Fruit fly (Drosophila melanogaster) whole organism, wandering third instar larva: ENCODE results near the gene Mayo.

Experiments used
- Abd-B ChIP-seq: fragments of >200 bp; optimal IDR thresholded peaks from 2 replicates; lab custom pipeline; 2017; ENCODE audit warnings: missing biosample characterization, missing genetic modification characterization
- CG32264 ChIP-seq: fragments of 200-800 bp; sonication (Bioruptor generic); optimal IDR thresholded peaks from 2 replicates; lab custom pipeline; 2016; ENCODE audit warnings: missing biosample characterization, missing genetic modification characterization
- CG9705 ChIP-seq: fragments of 200-800 bp; sonication (Bioruptor generic); optimal IDR thresholded peaks from 2 replicates; lab custom pipeline; 2018; ENCODE audit warnings: missing biosample characterization, mild to moderate bottlenecking, missing genetic modification characterization
- CrebA ChIP-seq: fragments of 200-800 bp; sonication (Bioruptor generic); optimal IDR thresholded peaks from 2 replicates; lab custom pipeline; 2016; ENCODE audit warnings: missing biosample characterization, mild to moderate bottlenecking, missing genetic modification characterization, borderline replicate concordance
- Dfd ChIP-seq: fragments of >200 bp; optimal IDR thresholded peaks from 2 replicates; lab custom pipeline; 2017; ENCODE audit warnings: missing biosample characterization, missing genetic modification characterization
- Dif ChIP-seq: fragments of 200-275, 200-300 bp; sonication (Bioruptor generic); optimal IDR thresholded peaks from 2 replicates; lab custom pipeline; 2018; ENCODE audit warnings: missing biosample characterization, missing genetic modification characterization; ENCODE audit not compliant: partially characterized antibody
- GATAd ChIP-seq: sonication (Bioruptor generic); optimal IDR thresholded peaks from 2 replicates; lab custom pipeline; 2016; ENCODE audit warnings: missing biosample characterization, missing genetic modification characterization
- HLH106 ChIP-seq: fragments of 200-800 bp; optimal IDR thresholded peaks from 3 replicates; lab custom pipeline; 2019; ENCODE audit warnings: missing biosample characterization, mild to moderate bottlenecking, missing genetic modification characterization, moderate library complexity
- Hnf4 ChIP-seq: fragments of 200-800 bp; sonication (Bioruptor generic); optimal IDR thresholded peaks from 2 replicates; lab custom pipeline; 2016; ENCODE audit warnings: missing biosample characterization, mild to moderate bottlenecking, missing genetic modification characterization
- Hr78 ChIP-seq: fragments of >200 bp; optimal IDR thresholded peaks from 2 replicates; lab custom pipeline; 2017; ENCODE audit warnings: missing biosample characterization, missing genetic modification characterization
- Hr83 ChIP-seq: fragments of 200-300 bp; sonication (Bioruptor generic); optimal IDR thresholded peaks from 2 replicates; lab custom pipeline; 2016; ENCODE audit warnings: missing biosample characterization, mild to moderate bottlenecking, missing genetic modification characterization, moderate library complexity; ENCODE audit not compliant: poor library complexity, severe bottlenecking
- Jra ChIP-seq: sonication (Bioruptor generic); optimal IDR thresholded peaks from 2 replicates; lab custom pipeline; 2016; ENCODE audit warnings: missing biosample characterization, missing genetic modification characterization
- Mio ChIP-seq: sonication (Bioruptor generic); optimal IDR thresholded peaks from 2 replicates; lab custom pipeline; 2016; ENCODE audit warnings: missing biosample characterization, missing genetic modification characterization
- Myc ChIP-seq: fragments of >200 bp; optimal IDR thresholded peaks from 2 replicates; lab custom pipeline; 2017
- N ChIP-seq: fragments of >200 bp; optimal IDR thresholded peaks from 2 replicates; lab custom pipeline; 2018; ENCODE audit warnings: missing biosample characterization, missing external identifiers, missing genetic modification characterization
- OdsH ChIP-seq: fragments of 200-800 bp; sonication (Bioruptor generic); optimal IDR thresholded peaks from 2 replicates; lab custom pipeline; 2016; ENCODE audit warnings: missing biosample characterization, mild to moderate bottlenecking, missing genetic modification characterization
- Rel ChIP-seq, 2 experiments: fragments of 200-800 bp; sonication (Bioruptor generic) in 1 of 2; optimal IDR thresholded peaks; 2 replicates in 1 of 2; 3 replicates in 1 of 2; lab custom pipeline; 2016 to 2019; ENCODE audit warnings: mild to moderate bottlenecking in 2 of 2, missing biosample characterization in 2 of 2, missing genetic modification characterization in 2 of 2, moderate library complexity in 1 of 2
- Sp1 ChIP-seq: fragments of 200-800 bp; sonication (Bioruptor generic); optimal IDR thresholded peaks from 3 replicates; lab custom pipeline; 2019; ENCODE audit warnings: missing biosample characterization, mild to moderate bottlenecking, missing genetic modification characterization, moderate library complexity
- Vsx2 ChIP-seq: fragments of 200-300, 225-300 bp; sonication (Bioruptor generic); optimal IDR thresholded peaks from 2 replicates; lab custom pipeline; 2018; ENCODE audit warnings: missing biosample characterization, missing genetic modification characterization; ENCODE audit not compliant: partially characterized antibody
- br ChIP-seq: fragments of 200-800 bp; sonication (Bioruptor generic); optimal IDR thresholded peaks from 2 replicates; lab custom pipeline; 2016; ENCODE audit warnings: missing biosample characterization, missing genetic modification characterization
- brk ChIP-seq: fragments of 200-800 bp; sonication (Bioruptor generic); optimal IDR thresholded peaks from 2 replicates; lab custom pipeline; 2016; ENCODE audit warnings: missing biosample characterization, mild to moderate bottlenecking, missing genetic modification characterization
- dl ChIP-seq, 2 experiments: fragments of 175-275, 200-275 bp in 1 of 2; fragments of 200-275 bp in 1 of 2; sonication (Bioruptor generic); optimal IDR thresholded peaks; lab custom pipeline; 2018; ENCODE audit warnings: mild to moderate bottlenecking in 2 of 2, missing biosample characterization in 2 of 2, missing genetic modification characterization in 2 of 2, moderate library complexity in 2 of 2; ENCODE audit not compliant: partially characterized antibody in 2 of 2, insufficient read depth in 1 of 2
- dmrt93B ChIP-seq: fragments of 200-800 bp; sonication (Bioruptor generic); optimal IDR thresholded peaks from 2 replicates; lab custom pipeline; 2018; ENCODE audit warnings: missing biosample characterization, mild to moderate bottlenecking, missing genetic modification characterization
- dsf ChIP-seq: sonication (Bioruptor generic); optimal IDR thresholded peaks from 2 replicates; lab custom pipeline; 2016; ENCODE audit warnings: missing biosample characterization, missing genetic modification characterization, borderline replicate concordance
- ey ChIP-seq: fragments of 200-800 bp; sonication (Bioruptor generic); optimal IDR thresholded peaks from 2 replicates; lab custom pipeline; 2016; ENCODE audit warnings: missing biosample characterization, missing genetic modification characterization
- foxo ChIP-seq, 2 experiments: fragments of 200-800 bp; sonication (Bioruptor generic); optimal IDR thresholded peaks; 2 replicates in 1 of 2; 3 replicates in 1 of 2; lab custom pipeline; 2016 to 2017; ENCODE audit warnings: missing biosample characterization in 2 of 2, missing genetic modification characterization in 2 of 2
- fru ChIP-seq: fragments of 200-800 bp; sonication (Bioruptor generic); optimal IDR thresholded peaks from 3 replicates; lab custom pipeline; 2016; ENCODE audit warnings: missing biosample characterization, mild to moderate bottlenecking, missing genetic modification characterization
- h ChIP-seq: fragments of 200-800 bp; sonication (Bioruptor generic); optimal IDR thresholded peaks from 3 replicates; lab custom pipeline; 2016; ENCODE audit warnings: missing biosample characterization, mild to moderate bottlenecking, missing genetic modification characterization
- jim ChIP-seq: fragments of 175-275, 200-325 bp; sonication (Bioruptor generic); optimal IDR thresholded peaks from 2 replicates; lab custom pipeline; 2016; ENCODE audit warnings: missing biosample characterization, mild to moderate bottlenecking, missing genetic modification characterization
- lola ChIP-seq: fragments of >200 bp; optimal IDR thresholded peaks from 2 replicates; lab custom pipeline; 2017; ENCODE audit warnings: missing biosample characterization, missing genetic modification characterization
- pan ChIP-seq: fragments of >200 bp; optimal IDR thresholded peaks from 2 replicates; lab custom pipeline; 2017
- psq ChIP-seq: fragments of 200-800 bp; sonication (Bioruptor generic); optimal IDR thresholded peaks from 3 replicates; lab custom pipeline; 2017; ENCODE audit warnings: missing biosample characterization, mild to moderate bottlenecking, missing genetic modification characterization, moderate library complexity
- rgr ChIP-seq: fragments of 200-800 bp; sonication (Bioruptor generic); optimal IDR thresholded peaks from 3 replicates; lab custom pipeline; 2016; ENCODE audit warnings: missing biosample characterization, mild to moderate bottlenecking, missing genetic modification characterization
- sage ChIP-seq: fragments of 200-800 bp; sonication (Bioruptor generic); optimal IDR thresholded peaks from 2 replicates; lab custom pipeline; 2016; ENCODE audit warnings: missing biosample characterization, mild to moderate bottlenecking, missing genetic modification characterization
- sv ChIP-seq: fragments of 200-800 bp; sonication (Bioruptor generic); optimal IDR thresholded peaks from 3 replicates; lab custom pipeline; 2016; ENCODE audit warnings: missing biosample characterization, missing genetic modification characterization
- tai ChIP-seq: sonication (Bioruptor generic); optimal IDR thresholded peaks from 2 replicates; lab custom pipeline; 2016; ENCODE audit warnings: missing biosample characterization, missing genetic modification characterization
- usp ChIP-seq: fragments of >200 bp; optimal IDR thresholded peaks from 2 replicates; lab custom pipeline; 2017; ENCODE audit warnings: missing biosample characterization, missing genetic modification characterization
- woc ChIP-seq: sonication (Bioruptor generic); optimal IDR thresholded peaks from 2 replicates; lab custom pipeline; 2016; ENCODE audit warnings: missing biosample characterization, mild to moderate bottlenecking, missing genetic modification characterization

The Mayo gene

dm6 chr3R:31062344-31062964 is 46.5 kb downstream of the Mayo start (continued):
- TF ChIP-seq brk (GFP tag; lab: Kevin White, UChicago) (peak; percentile 9), fru (GFP tag; lab: Kevin White, UChicago) (peak; percentile 23)
- TF ChIP-seq, all 38 proteins: peak for 14

dm6 chr3R:31060708-31061625 is 48.0 kb downstream of the Mayo start, which contains the start of gene dco:
Gene dco, minus strand, starts transcription at chr3R:31061210.
- TF ChIP-seq ey (GFP tag; lab: Kevin White, UChicago) = peak; percentile 51
- peak; percentile 93 for TF ChIP-seq Myc
- peak; percentile 94 for TF ChIP-seq Hr83 (GFP tag; lab: Kevin White, UChicago)
- TF ChIP-seq Vsx2 (GFP tag; lab: Kevin White, UChicago) = no peak
- TF ChIP-seq rgr = peak; percentile 99
- peak; percentile 53 for TF ChIP-seq woc
- no peak for TF ChIP-seq usp (GFP tag; lab: Kevin White, UChicago)
- TF ChIP-seq Mio (GFP tag; lab: Kevin White, UChicago) = no peak
- no peak for TF ChIP-seq Dif (GFP tag; lab: Kevin White, UChicago)
- peak; percentile 7 for TF ChIP-seq OdsH
- peak; percentile 1 for TF ChIP-seq Sp1
- TF ChIP-seq h (GFP tag; lab: Kevin White, UChicago) = peak; percentile 76
- TF ChIP-seq psq = peak; percentile 20
- peak; percentile 61 for TF ChIP-seq N (GFP tag; lab: Kevin White, UChicago)
- peak in 1 of 2 experiments; percentile 80 for TF ChIP-seq foxo (GFP tag; optimal IDR thresholded peaks at IDR 0.05; lab: Kevin White, UChicago)
- TF ChIP-seq Abd-B (GFP tag; lab: Kevin White, UChicago) = no peak
- no peak for TF ChIP-seq sage (GFP tag; lab: Kevin White, UChicago)
- TF ChIP-seq dmrt93B = peak; percentile 75
- TF ChIP-seq CrebA (GFP tag; lab: Kevin White, UChicago) = no peak
- TF ChIP-seq jim (GFP tag; lab: Kevin White, UChicago) = peak; percentile 19
- peak; percentile 41 for TF ChIP-seq fru (GFP tag; lab: Kevin White, UChicago)
- peak; percentile 48 for TF ChIP-seq CG9705
- TF ChIP-seq Dfd (GFP tag; lab: Kevin White, UChicago) = no peak
- peak; percentile 73 for TF ChIP-seq HLH106
- no peak for TF ChIP-seq pan (lab: Kevin White, UChicago)
- TF ChIP-seq Jra (GFP tag; lab: Kevin White, UChicago) = peak; percentile 20
- TF ChIP-seq tai = peak; percentile 75
- TF ChIP-seq Rel (GFP tag; optimal IDR thresholded peaks at IDR 0.05; lab: Kevin White, UChicago) = no peak
- TF ChIP-seq Rel (tag; optimal IDR thresholded peaks at IDR 0.05; lab: Kevin White, UChicago) = no peak
- TF ChIP-seq sv (GFP tag; lab: Kevin White, UChicago) = no peak
- TF ChIP-seq GATAd (GFP tag; lab: Kevin White, UChicago) = no peak
- TF ChIP-seq Hr78 = no peak
- no peak for TF ChIP-seq lola (GFP tag; lab: Kevin White, UChicago)
- peak; percentile 62 for TF ChIP-seq br (GFP tag; lab: Kevin White, UChicago)
- TF ChIP-seq dsf (GFP tag; lab: Kevin White, UChicago) = no peak
- no peak for TF ChIP-seq dl (GFP tag; optimal IDR thresholded peaks at IDR 0.05; lab: Kevin White, UChicago; ENCODE audit: insufficient read depth in 1 of 2, partially characterized antibody in 2 of 2)
- TF ChIP-seq brk (GFP tag; lab: Kevin White, UChicago) = no peak
- peak; percentile 44 for TF ChIP-seq Hnf4 (GFP tag; lab: Kevin White, UChicago)
- TF ChIP-seq CG32264 (GFP tag; lab: Kevin White, UChicago) = no peak
